Worm (Caenorhabditis elegans): ENCODE measurements around the gene vab-7.

Gene vab-7

ce11 chrIII:10923539-10923938 lies 3.4 kb downstream of the vab-7 start:
- TF ChIP-seq fkh-2 (tag; optimal IDR thresholded peaks at IDR 0.05) (no peak), unc-62 (GFP tag; optimal IDR thresholded peaks at IDR 0.05) (no peak)

ce11 chrIII:10930850-10931249 lies 10.7 kb downstream of the vab-7 start, which contains the start of gene M142.5:
Gene M142.5, plus strand, starts transcription at chrIII:10931201.
- TF ChIP-seq eor-1 (tag; optimal IDR thresholded peaks at IDR 0.05) (no peak), nhr-76 (tag; optimal IDR thresholded peaks at IDR 0.05) (no peak), ztf-11 (tag; optimal IDR thresholded peaks at IDR 0.05) (no peak), tbx-2 (tag; optimal IDR thresholded peaks at IDR 0.05) (no peak), fos-1 (tag; optimal IDR thresholded peaks at IDR 0.05) (no peak), unc-39 (tag; optimal IDR thresholded peaks at IDR 0.05) (no peak), zag-1 (tag; optimal IDR thresholded peaks at IDR 0.05) (no peak), nhr-67 (tag; optimal IDR thresholded peaks at IDR 0.05) (no peak), nfya-1 (tag; optimal IDR thresholded peaks at IDR 0.05; ENCODE audit: insufficient read depth) (peak; percentile 18), egl-27 (tag; optimal IDR thresholded peaks at IDR 0.05) (no peak), nhr-77 (tag; optimal IDR thresholded peaks at IDR 0.05) (no peak), R02D3.7 (tag; optimal IDR thresholded peaks at IDR 0.05) (no peak), elt-2 (tag; optimal IDR thresholded peaks at IDR 0.05) (no peak), sea-2 (GFP tag; optimal IDR thresholded peaks at IDR 0.05) (no peak), hmg-11 (tag; optimal IDR thresholded peaks at IDR 0.05) (no peak), lin-15B (tag; optimal IDR thresholded peaks at IDR 0.05) (peak; percentile 73), ceh-82 (tag; optimal IDR thresholded peaks at IDR 0.05) (no peak), nhr-28 (tag; optimal IDR thresholded peaks at IDR 0.05) (no peak), unc-62 (GFP tag; optimal IDR thresholded peaks at IDR 0.05) (no peak), nhr-25 (tag; optimal IDR thresholded peaks at IDR 0.05) (no peak), elt-3 (tag; optimal IDR thresholded peaks at IDR 0.05) (no peak), ZK546.5 (tag; optimal IDR thresholded peaks at IDR 0.05) (no peak), nhr-12 (tag; optimal IDR thresholded peaks at IDR 0.05) (no peak), nhr-11 (tag; optimal IDR thresholded peaks at IDR 0.05) (no peak), pha-4 (tag; optimal IDR thresholded peaks at IDR 0.05) (no peak), lin-39 (tag; optimal IDR thresholded peaks at IDR 0.05) (peak; percentile 27)

- TF ChIP-seq fkh-10 (GFP tag; optimal IDR thresholded peaks at IDR 0.05) = no peak
- no peak for TF ChIP-seq ama-1 (optimal IDR thresholded peaks at IDR 0.05)
- no peak for TF ChIP-seq pha-4 (tag; optimal IDR thresholded peaks at IDR 0.05)
- no peak for TF ChIP-seq mdl-1 (tag; optimal IDR thresholded peaks at IDR 0.05)
- TF ChIP-seq mml-1 (tag; optimal IDR thresholded peaks at IDR 0.05) = no peak
- TF ChIP-seq nhr-76 (tag; optimal IDR thresholded peaks at IDR 0.05) = no peak
- TF ChIP-seq elt-3 (tag; optimal IDR thresholded peaks at IDR 0.05) = no peak
- TF ChIP-seq nhr-67 (tag; optimal IDR thresholded peaks at IDR 0.05) = no peak
- no peak for TF ChIP-seq ceh-16 (tag; optimal IDR thresholded peaks at IDR 0.05)
- no peak for TF ChIP-seq nhr-237 (tag; optimal IDR thresholded peaks at IDR 0.05)
- TF ChIP-seq ceh-28 (tag; optimal IDR thresholded peaks at IDR 0.05) = no peak
- no peak for TF ChIP-seq unc-39 (tag; optimal IDR thresholded peaks at IDR 0.05)
- no peak for TF ChIP-seq lsy-12 (tag; optimal IDR thresholded peaks at IDR 0.05)
These were observed 13.2 kb downstream of the vab-7 start, which contains the start of gene M142.8 for ce11 chrIII:10933331-10933730. Gene M142.8, plus strand, starts transcription at chrIII:10933631.

ce11 chrIII:10935944-10936343 lies 15.8 kb downstream of the vab-7 start, which contains the start of gene rle-1:
Gene rle-1, plus strand, starts transcription at chrIII:10936244.
- no peak for TF ChIP-seq mdl-1 (tag; optimal IDR thresholded peaks at IDR 0.05)
- TF ChIP-seq R02D3.7 (tag; optimal IDR thresholded peaks at IDR 0.05) = no peak
- no peak for TF ChIP-seq zag-1 (tag; optimal IDR thresholded peaks at IDR 0.05)
- no peak for TF ChIP-seq nhr-43 (tag; optimal IDR thresholded peaks at IDR 0.05; ENCODE audit: poor library complexity, severe bottlenecking)
- no peak for TF ChIP-seq nhr-67 (tag; optimal IDR thresholded peaks at IDR 0.05)
- TF ChIP-seq tbx-2 (tag; optimal IDR thresholded peaks at IDR 0.05) = no peak
- no peak for TF ChIP-seq ceh-82 (tag; optimal IDR thresholded peaks at IDR 0.05)
- no peak for TF ChIP-seq egl-5 (tag; optimal IDR thresholded peaks at IDR 0.05)
- TF ChIP-seq ceh-28 (tag; optimal IDR thresholded peaks at IDR 0.05) = no peak
- TF ChIP-seq nhr-12 (tag; optimal IDR thresholded peaks at IDR 0.05) = no peak
- TF ChIP-seq egl-27 (tag; optimal IDR thresholded peaks at IDR 0.05) = no peak
- TF ChIP-seq pqm-1 (tag; optimal IDR thresholded peaks at IDR 0.05) = no peak
- no peak for TF ChIP-seq elt-1 (tag; optimal IDR thresholded peaks at IDR 0.05)
- no peak for TF ChIP-seq sea-2 (GFP tag; optimal IDR thresholded peaks at IDR 0.05)
- no peak for TF ChIP-seq nhr-11 (tag; optimal IDR thresholded peaks at IDR 0.05)
